Fruit fly (Drosophila melanogaster): ENCODE results near the gene Vha100-1.

Gene Vha100-1

dm6 chr3R:29153197-29153644 is 22.2 kb downstream of the Vha100-1 start, which contains the start of the genes Slbp and Rpn2 (continued):
- TF ChIP-seq Drgx (GFP tag; IDR thresholded peaks at IDR 0.05): no peak
- TF ChIP-seq grn (GFP tag; optimal IDR thresholded peaks at IDR 0.05): no peak
- no peak for TF ChIP-seq CG17328 (GFP tag; IDR thresholded peaks at IDR 0.05)
- peak; percentile 12 for TF ChIP-seq ems (GFP tag; optimal IDR thresholded peaks at IDR 0.05)
- TF ChIP-seq repo (GFP tag; optimal IDR thresholded peaks at IDR 0.05): peak; percentile 6
- peak; percentile 42 for TF ChIP-seq sug (tag; optimal IDR thresholded peaks at IDR 0.05)
- TF ChIP-seq Hey (tag; optimal IDR thresholded peaks at IDR 0.05): no peak
- peak; percentile 13 for TF ChIP-seq CG10979 (tag; optimal IDR thresholded peaks at IDR 0.05)
- TF ChIP-seq CG3065 (GFP tag; optimal IDR thresholded peaks at IDR 0.05): no peak
- TF ChIP-seq Dfd (GFP tag; optimal IDR thresholded peaks at IDR 0.05): no peak
- TF ChIP-seq CG7745 (tag; optimal IDR thresholded peaks at IDR 0.05): no peak
- no peak for TF ChIP-seq CG15073 (GFP tag; optimal IDR thresholded peaks at IDR 0.05)
- TF ChIP-seq CG7928 (GFP tag; optimal IDR thresholded peaks at IDR 0.05): peak; percentile 16
- TF ChIP-seq CG13123 (GFP tag; optimal IDR thresholded peaks at IDR 0.05): no peak
- no peak for TF ChIP-seq CG10431 (GFP tag; optimal IDR thresholded peaks at IDR 0.05)
- TF ChIP-seq Atf6 (GFP tag; IDR thresholded peaks at IDR 0.05): no peak
- peak; percentile 62 for TF ChIP-seq sob (GFP tag; IDR thresholded peaks at IDR 0.05)
- TF ChIP-seq chm (GFP tag; IDR thresholded peaks at IDR 0.05): no peak
- peak in 1 of 2 experiments; percentile 69 for TF ChIP-seq insv (GFP tag; optimal IDR thresholded peaks at IDR 0.05)
- TF ChIP-seq luna (GFP tag; optimal IDR thresholded peaks at IDR 0.05): no peak
- 0 out of 3 replicates have a peak, but pooled peaks have one; percentile 13 for TF ChIP-seq dysf (GFP tag; IDR thresholded peaks at IDR 0.05)
- TF ChIP-seq jing (GFP tag; optimal IDR thresholded peaks at IDR 0.05): no peak
- TF ChIP-seq CG8924 (tag; optimal IDR thresholded peaks at IDR 0.05): peak; percentile 49
- TF ChIP-seq CG6683 (GFP tag; optimal IDR thresholded peaks at IDR 0.05): peak; percentile 37
- no peak for TF ChIP-seq fd64A (GFP tag; optimal IDR thresholded peaks at IDR 0.05)
- peak; percentile 97 for TF ChIP-seq Dll (GFP tag; IDR thresholded peaks at IDR 0.05; ENCODE audit: partially characterized antibody)
- TF ChIP-seq gsb-n (tag; optimal IDR thresholded peaks at IDR 0.05): no peak
- TF ChIP-seq CG18599 (GFP tag; optimal IDR thresholded peaks at IDR 0.05): peak; percentile 52
- 0 out of 3 replicates have a peak, but pooled peaks have one; percentile 46 for TF ChIP-seq so (GFP tag; IDR thresholded peaks at IDR 0.05)
- TF ChIP-seq CG12744 (GFP tag; optimal IDR thresholded peaks at IDR 0.05): peak; percentile 36
- TF ChIP-seq CG31224 (GFP tag; IDR thresholded peaks at IDR 0.05): no peak
- TF ChIP-seq Vsx1 (GFP tag; optimal IDR thresholded peaks at IDR 0.05): no peak
- TF ChIP-seq CG1647 (GFP tag; optimal IDR thresholded peaks at IDR 0.05): peak; percentile 41
- TF ChIP-seq CG8089 (GFP tag; optimal IDR thresholded peaks at IDR 0.05): no peak
- TF ChIP-seq H2.0 (GFP tag; IDR thresholded peaks at IDR 0.05): no peak
- peak; percentile 56; the same call in 1 of the 2 replicates for TF ChIP-seq E2f1 (GFP tag; IDR thresholded peaks at IDR 0.05)
- TF ChIP-seq E2f2 (GFP tag; IDR thresholded peaks at IDR 0.05): peak; percentile 81
- no peak for TF ChIP-seq aop (GFP tag; IDR thresholded peaks at IDR 0.05)
- TF ChIP-seq CG4328 (GFP tag; optimal IDR thresholded peaks at IDR 0.05): no peak
- peak; percentile 33 for TF ChIP-seq CG16863 (GFP tag; optimal IDR thresholded peaks at IDR 0.05)
- peak; percentile 39 for TF ChIP-seq CG30020 (tag; optimal IDR thresholded peaks at IDR 0.05)
- TF ChIP-seq slbo (GFP tag; IDR thresholded peaks at IDR 0.05): peak; percentile 47
- TF ChIP-seq zen (tag; optimal IDR thresholded peaks at IDR 0.05): peak; percentile 35
- TF ChIP-seq CG9932 (GFP tag; IDR thresholded peaks at IDR 0.05): peak; percentile 74
- no peak for TF ChIP-seq CG31388 (GFP tag; optimal IDR thresholded peaks at IDR 0.05)
- TF ChIP-seq nerfin-1 (tag; optimal IDR thresholded peaks at IDR 0.05): peak; percentile 29
- peak; percentile 43 for TF ChIP-seq Max (GFP tag; optimal IDR thresholded peaks at IDR 0.05)
- TF ChIP-seq sens (GFP tag): peak; percentile 85
- TF ChIP-seq D (optimal IDR thresholded peaks at IDR 0.05): no peak
- no peak for TF ChIP-seq D (GFP tag; optimal IDR thresholded peaks at IDR 0.05)
- no peak for TF ChIP-seq CG6813 (GFP tag; optimal IDR thresholded peaks at IDR 0.05)
- TF ChIP-seq sim (GFP tag; IDR thresholded peaks at IDR 0.05): no peak
